Worm (Caenorhabditis elegans) whole organism, midembryonic: ENCODE data around the gene Y57G11C.20.

ENCODE experiments used
- T22C8.4 ChIP-seq: fragments of 200-800 bp; sonication (Bioruptor generic); IDR thresholded peaks from 2 replicates; pipeline ENCODE4 v1.3.6; 2022; ENCODE audit warnings: missing genetic modification characterization, missing compliant biosample characterization
- cog-1 ChIP-seq: sonication (generic microtip); optimal IDR thresholded peaks from 2 replicates; lab custom pipeline; 2016; ENCODE audit warnings: missing genetic modification characterization, missing compliant biosample characterization
- flt-1 ChIP-seq: fragments of 200-800 bp; sonication (Bioruptor generic); IDR thresholded peaks from 2 replicates; pipeline ENCODE4 v1.3.6; 2022; ENCODE audit warnings: missing genetic modification characterization, missing compliant biosample characterization
- klf-2 ChIP-seq: fragments of 200-800 bp; sonication (Bioruptor generic); conservative IDR thresholded peaks from 2 replicates; pipeline ENCODE4 v1.3.6; 2022; ENCODE audit warnings: missing genetic modification reagents, missing genetic modification characterization, missing compliant biosample characterization
- med-1 ChIP-seq: sonication (generic microtip); optimal IDR thresholded peaks from 2 replicates; lab custom pipeline; 2017; ENCODE audit warnings: missing genetic modification characterization, mild to moderate bottlenecking, missing compliant biosample characterization, antibody characterized with exemption, missing genetic modification reagents; ENCODE audit not compliant: insufficient read depth
- tab-1 ChIP-seq: fragments of 200-800 bp; sonication (Bioruptor generic); IDR thresholded peaks from 2 replicates; pipeline ENCODE4 v1.3.6; 2022; ENCODE audit warnings: missing genetic modification characterization, missing compliant biosample characterization

DNA sequence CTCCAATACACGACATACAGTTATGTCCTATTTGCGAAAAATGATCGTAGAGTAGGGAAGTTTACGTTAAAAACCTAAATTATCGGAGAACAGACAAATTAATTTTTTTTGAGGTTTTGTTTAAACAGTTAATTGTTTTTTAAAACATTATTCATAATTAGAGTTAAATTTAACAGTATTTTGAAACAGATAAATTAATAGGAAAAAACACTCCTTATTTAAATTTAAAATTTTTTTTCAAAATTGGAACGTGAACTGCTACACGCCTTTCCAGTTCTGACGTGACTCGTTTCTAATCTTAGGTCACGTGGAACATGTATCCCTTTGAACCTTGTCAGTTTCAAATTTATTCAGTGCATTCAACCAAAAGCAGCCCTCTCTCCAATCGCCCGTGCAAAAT is 10.5 kb downstream of the Y57G11C.20 start, which contains the start of gene Y57G11C.52:
- TF ChIP-seq tab-1 (GFP tag; lab: Robert Waterston, UW): no peak
- no peak for TF ChIP-seq flt-1 (GFP tag; lab: Robert Waterston, UW)
- no peak for TF ChIP-seq T22C8.4 (GFP tag; lab: Robert Waterston, UW)
- TF ChIP-seq klf-2 (GFP tag; lab: Robert Waterston, UW): no peak
- TF ChIP-seq med-1 (GFP tag; lab: Kevin White, UChicago): no peak
- no peak for TF ChIP-seq cog-1 (tag; lab: Kevin White, UChicago)
